Worm (Caenorhabditis elegans): ENCODE data around the gene pepm-1.

Gene pepm-1

DNA sequence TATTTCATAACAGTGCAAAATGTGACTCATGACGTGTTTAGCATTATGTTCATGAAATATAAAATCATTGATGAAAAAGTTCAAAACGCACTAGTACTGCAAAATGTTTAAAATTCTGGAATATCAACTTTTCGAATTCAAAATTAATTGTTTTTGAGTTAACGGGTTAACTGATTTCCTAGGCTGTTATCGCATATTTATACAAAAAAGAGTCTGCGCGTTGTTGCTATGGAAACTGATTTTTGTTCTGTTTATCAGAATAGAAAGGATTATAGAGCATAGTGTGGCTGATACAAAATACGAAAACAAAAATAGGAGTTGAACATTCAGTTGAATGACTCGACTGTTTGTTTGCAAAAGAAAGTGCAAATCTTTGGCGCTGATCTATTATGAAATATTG is 11.3 kb upstream of the pepm-1 start:
- TF ChIP-seq unc-39 (tag; optimal IDR thresholded peaks at IDR 0.05): no peak
- no peak for TF ChIP-seq drap-1 (GFP tag; optimal IDR thresholded peaks at IDR 0.05)
- TF ChIP-seq hlh-1 (tag; optimal IDR thresholded peaks at IDR 0.05): no peak
- no peak for TF ChIP-seq sem-2 (GFP tag; optimal IDR thresholded peaks at IDR 0.05)
- TF ChIP-seq mep-1 (tag; optimal IDR thresholded peaks at IDR 0.05): no peak
- no peak for TF ChIP-seq zip-8 (tag; optimal IDR thresholded peaks at IDR 0.05)
- TF ChIP-seq ham-2 (GFP tag; optimal IDR thresholded peaks at IDR 0.05): no peak
- TF ChIP-seq nhr-2 (tag; optimal IDR thresholded peaks at IDR 0.05): no peak
- no peak for TF ChIP-seq snpc-4 (tag; optimal IDR thresholded peaks at IDR 0.05)

DNA sequence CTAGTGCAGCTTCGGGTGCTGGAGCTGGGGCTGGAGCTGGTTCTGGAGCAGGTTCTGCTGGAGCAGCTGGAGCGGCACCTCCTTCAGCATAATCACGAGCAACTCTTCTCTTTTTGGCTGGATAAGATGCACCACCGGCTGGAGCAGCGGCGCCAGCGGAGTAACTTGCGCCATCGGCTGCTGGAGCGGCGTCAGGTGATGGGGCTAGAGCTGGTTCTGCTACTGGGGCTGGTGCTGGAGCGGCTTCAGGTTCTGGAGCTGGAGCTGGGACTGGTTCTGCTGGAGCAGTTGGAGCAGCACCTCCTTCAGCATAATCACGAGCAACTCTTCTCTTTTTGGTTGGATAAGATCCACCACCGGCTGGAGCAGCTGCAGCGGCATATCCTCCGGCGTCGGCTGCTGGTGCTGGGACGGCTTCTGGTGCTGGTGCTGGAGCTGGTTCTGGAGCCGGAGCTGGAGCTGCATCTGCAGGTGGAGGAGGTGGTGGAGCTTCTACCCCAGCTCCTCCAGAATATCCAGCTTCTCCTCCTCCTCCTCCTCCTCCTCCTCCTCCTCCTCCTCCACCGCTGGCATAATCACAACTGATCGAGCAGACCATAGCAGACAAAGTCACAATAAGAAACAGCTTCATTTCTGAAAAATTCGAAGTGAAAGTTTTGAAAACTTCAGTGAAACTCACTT is 9.7 kb upstream of the pepm-1 start, which contains the start of gene F47B8.13:
F47B8.13 (minus strand) TSS at position 631 of the 681 bp plus-strand sequence.
- no peak for TF ChIP-seq elt-1 (tag; optimal IDR thresholded peaks at IDR 0.05; ENCODE audit: borderline replicate concordance, insufficient read depth)
- no peak for TF ChIP-seq M03D4.4 (tag; optimal IDR thresholded peaks at IDR 0.05)
- TF ChIP-seq unc-62 (GFP tag; optimal IDR thresholded peaks at IDR 0.05): no peak
- TF ChIP-seq blmp-1 (tag; optimal IDR thresholded peaks at IDR 0.05): no peak
- TF ChIP-seq cnd-1 (tag; optimal IDR thresholded peaks at IDR 0.05): no peak
- TF ChIP-seq mls-2 (tag; optimal IDR thresholded peaks at IDR 0.05): no peak
- no peak for TF ChIP-seq zip-8 (tag; optimal IDR thresholded peaks at IDR 0.05)
- TF ChIP-seq nhr-2 (tag; optimal IDR thresholded peaks at IDR 0.05): no peak
- TF ChIP-seq ces-1 (GFP tag; optimal IDR thresholded peaks at IDR 0.05): no peak
- no peak for TF ChIP-seq lin-32 (GFP tag; optimal IDR thresholded peaks at IDR 0.05)
- TF ChIP-seq bed-3 (GFP tag; optimal IDR thresholded peaks at IDR 0.05): no peak
- no peak for TF ChIP-seq nhr-28 (tag; optimal IDR thresholded peaks at IDR 0.05)
- TF ChIP-seq hlh-1 (tag; optimal IDR thresholded peaks at IDR 0.05): no peak
- TF ChIP-seq mab-5 (tag; optimal IDR thresholded peaks at IDR 0.05): no peak

DNA sequence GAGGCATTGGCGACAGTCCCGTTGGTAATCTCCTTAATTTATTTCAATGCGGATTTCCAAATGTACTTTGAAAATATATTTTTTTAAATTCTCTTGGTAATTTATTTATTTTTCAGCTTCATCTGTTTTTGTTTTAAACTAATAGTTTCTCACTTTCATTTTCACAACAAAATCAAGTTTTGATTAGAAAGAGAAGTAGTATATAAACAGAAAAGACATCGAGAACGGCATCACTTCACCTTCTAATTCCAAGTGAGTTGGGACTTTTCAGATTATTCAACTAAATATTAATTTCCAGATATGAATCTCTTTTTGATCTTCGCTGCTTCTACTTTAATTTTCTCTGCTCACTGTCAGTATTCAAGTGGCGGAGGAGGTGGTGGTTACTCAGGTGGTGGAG is 8.7 kb upstream of the pepm-1 start, which contains the start of gene F47B8.14:
F47B8.14 (plus strand) TSS at position 301 of the 400 bp plus-strand sequence.
- TF ChIP-seq unc-39 (tag; optimal IDR thresholded peaks at IDR 0.05) (no peak), nhr-2 (tag; optimal IDR thresholded peaks at IDR 0.05) (no peak), lin-13 (tag; optimal IDR thresholded peaks at IDR 0.05) (no peak), blmp-1 (tag; optimal IDR thresholded peaks at IDR 0.05) (no peak), ceh-43 (GFP tag; optimal IDR thresholded peaks at IDR 0.05) (no peak), unc-62 (GFP tag; optimal IDR thresholded peaks at IDR 0.05) (no peak), ces-1 (GFP tag; optimal IDR thresholded peaks at IDR 0.05) (no peak), ceh-83 (GFP tag; optimal IDR thresholded peaks at IDR 0.05) (no peak), unc-120 (tag; optimal IDR thresholded peaks at IDR 0.05; ENCODE audit: poor library complexity, severe bottlenecking) (no peak), zip-8 (tag; optimal IDR thresholded peaks at IDR 0.05) (no peak), nhr-237 (tag; optimal IDR thresholded peaks at IDR 0.05) (no peak), sem-2 (GFP tag; optimal IDR thresholded peaks at IDR 0.05) (no peak), mab-5 (tag; optimal IDR thresholded peaks at IDR 0.05) (no peak), drap-1 (GFP tag; optimal IDR thresholded peaks at IDR 0.05) (no peak), M03D4.4 (tag; optimal IDR thresholded peaks at IDR 0.05) (no peak), ham-2 (GFP tag; optimal IDR thresholded peaks at IDR 0.05) (no peak), hlh-1 (tag; optimal IDR thresholded peaks at IDR 0.05) (no peak), ztf-11 (tag; optimal IDR thresholded peaks at IDR 0.05) (no peak), snpc-4 (tag; optimal IDR thresholded peaks at IDR 0.05) (no peak)

DNA sequence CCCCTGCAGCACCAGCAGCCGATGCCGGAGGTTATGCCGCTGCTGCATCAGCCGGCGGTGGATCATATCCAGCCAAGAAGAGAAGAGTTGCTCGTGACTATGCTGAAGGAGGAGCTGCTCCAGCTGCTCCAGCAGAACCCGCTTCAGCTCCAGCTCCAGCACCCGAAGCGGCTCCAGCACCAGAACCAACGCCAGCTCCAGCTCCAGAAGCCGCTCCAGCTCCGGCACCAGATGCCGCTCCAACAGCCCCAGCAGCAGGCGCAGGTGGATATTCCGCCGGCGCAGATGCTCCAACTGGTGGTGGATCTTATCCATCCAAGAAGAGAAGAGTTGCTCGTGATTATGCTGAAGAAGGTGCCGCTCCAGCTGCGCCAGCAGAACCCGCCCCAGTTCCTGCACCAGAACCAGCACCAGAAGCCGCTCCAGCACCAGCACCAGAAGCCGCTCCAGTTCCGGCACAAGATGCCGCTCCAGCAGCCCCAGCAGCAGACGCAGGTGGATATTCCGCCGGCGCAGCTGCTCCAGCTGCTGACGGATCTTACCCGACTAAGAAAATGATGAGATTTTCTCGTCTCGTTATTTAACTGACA is 8.1 kb upstream of the pepm-1 start:
- TF ChIP-seq drap-1 (GFP tag; optimal IDR thresholded peaks at IDR 0.05) (peak; percentile 31), sptf-1 (tag; optimal IDR thresholded peaks at IDR 0.05) (peak; percentile 22), nhr-237 (tag; optimal IDR thresholded peaks at IDR 0.05) (no peak), cnd-1 (tag; optimal IDR thresholded peaks at IDR 0.05) (no peak)

DNA sequence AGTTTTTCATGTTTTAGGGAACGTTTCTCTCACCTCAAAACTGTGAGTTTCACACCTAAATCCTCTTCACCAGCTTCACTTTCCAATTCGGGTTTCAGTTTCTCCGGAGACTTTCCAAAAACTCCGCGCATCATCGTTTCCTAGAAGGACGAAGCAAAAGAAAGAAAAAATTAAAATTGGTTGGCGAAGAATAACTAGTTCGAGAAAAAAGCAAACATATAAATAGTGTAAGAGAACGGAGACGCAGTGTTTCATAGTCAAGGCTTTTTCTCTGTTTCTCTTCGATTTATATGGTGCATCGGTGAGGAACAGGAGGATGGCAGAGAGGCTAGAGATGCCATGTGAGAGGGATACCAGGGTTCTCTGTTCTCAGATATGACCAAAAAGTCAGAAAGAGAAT is 6.2 kb upstream of the pepm-1 start, which contains the start of gene F47B8.3:
F47B8.3 (minus strand) TSS at position 261 of the 400 bp plus-strand sequence.
- peak; percentile 17 for TF ChIP-seq ces-1 (GFP tag; optimal IDR thresholded peaks at IDR 0.05)
- TF ChIP-seq nhr-76 (tag; optimal IDR thresholded peaks at IDR 0.05): no peak

Measured in whole organism, mixed stage, embryonic.